Fruit fly (Drosophila melanogaster) whole organism, prepupa: ENCODE measurements around the gene lmgB.

ENCODE experiments used
- CG32006 ChIP-seq: fragments of 200-800 bp; sonication (Bioruptor generic); optimal IDR thresholded peaks from 3 replicates; lab custom pipeline; 2017; ENCODE audit warnings: missing biosample characterization, mild to moderate bottlenecking, missing genetic modification characterization
- CG8119 ChIP-seq: fragments of 200-800 bp; sonication (Bioruptor generic); IDR thresholded peaks from 3 replicates; pipeline ENCODE4 v1.3.6; 2022; ENCODE audit warnings: missing biosample characterization, missing genetic modification characterization
- Gug ChIP-seq: fragments of 200-800 bp; sonication (Bioruptor generic); IDR thresholded peaks from 2 replicates; pipeline ENCODE4 v1.3.6; 2022; ENCODE audit warnings: missing biosample characterization, missing genetic modification characterization
- acj6 ChIP-seq: fragments of 200-800 bp; sonication (Bioruptor generic); optimal IDR thresholded peaks from 3 replicates; lab custom pipeline; 2016; ENCODE audit warnings: missing biosample characterization, missing genetic modification characterization
- fd85E ChIP-seq: fragments of 200-800 bp; sonication (Bioruptor generic); optimal IDR thresholded peaks from 3 replicates; lab custom pipeline; 2016; ENCODE audit warnings: missing biosample characterization, missing genetic modification characterization
- net ChIP-seq: fragments of 200-800 bp; sonication (Bioruptor generic); optimal IDR thresholded peaks from 3 replicates; lab custom pipeline; 2016; ENCODE audit warnings: missing biosample characterization, missing genetic modification characterization
- spab ChIP-seq: fragments of 200-800 bp; sonication (Bioruptor generic); optimal IDR thresholded peaks from 2 replicates; lab custom pipeline; 2017; ENCODE audit warnings: missing biosample characterization, mild to moderate bottlenecking, missing genetic modification characterization, missing genetic modification reagents

DNA sequence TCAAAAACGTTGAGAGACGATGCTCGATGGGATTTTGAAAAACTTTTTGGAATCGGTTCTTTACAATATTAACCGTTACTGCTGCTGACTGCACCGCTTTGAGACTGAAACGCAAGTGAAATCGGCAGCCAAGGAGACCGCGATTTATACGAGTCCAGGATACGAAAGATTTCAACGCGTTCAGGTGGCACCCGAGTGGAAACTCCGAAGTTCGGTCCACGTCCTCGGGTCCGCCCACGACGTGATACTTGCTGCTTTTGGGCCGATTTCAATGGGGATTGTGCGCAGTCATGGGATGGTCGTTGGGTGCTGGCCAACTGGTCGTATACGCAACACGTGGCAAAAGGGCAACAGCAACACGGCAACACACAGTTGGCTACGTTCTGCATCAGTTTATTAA, 21.7 kb downstream of the lmgB start, which contains the start of gene Dh31:
- no peak for TF ChIP-seq acj6 (GFP tag; lab: Kevin White, UChicago)
- TF ChIP-seq spab (GFP tag; lab: Kevin White, UChicago), result no peak
- TF ChIP-seq fd85E (GFP tag; lab: Kevin White, UChicago), result no peak
- no peak for TF ChIP-seq CG32006 (GFP tag; lab: Kevin White, UChicago)
- TF ChIP-seq Gug, result no peak
- TF ChIP-seq net (GFP tag; lab: Kevin White, UChicago), result no peak
- TF ChIP-seq CG8119 (GFP tag; lab: Robert Waterston, UW), result no peak
